Worm (Caenorhabditis elegans): ENCODE measurements around the gene T21D12.11.

T21D12.11 gene

ce11 chrIV:269107-269506 lies at the start of gene T21D12.11:
T21D12.11 (plus strand) TSS chrIV:269407.
- TF ChIP-seq unc-62 (GFP tag; optimal IDR thresholded peaks at IDR 0.05) = no peak

ce11 chrIV:231673-232072 lies 37.5 kb upstream of the T21D12.11 start, which contains the start of gene gtf-2H1:
gtf-2H1 (minus strand) TSS chrIV:231773.
- no peak for TF ChIP-seq unc-62 (GFP tag; optimal IDR thresholded peaks at IDR 0.05)

- no peak for TF ChIP-seq unc-62 (GFP tag; optimal IDR thresholded peaks at IDR 0.05)
These were observed 33.1 kb upstream of the T21D12.11 start for ce11 chrIV:236138-236537.

ce11 chrIV:237350-237749 lies 31.9 kb upstream of the T21D12.11 start, which contains the start of gene ints-13:
ints-13 (minus strand) TSS chrIV:237450.
- TF ChIP-seq unc-62 (GFP tag; optimal IDR thresholded peaks at IDR 0.05) = no peak

- TF ChIP-seq unc-62 (GFP tag; optimal IDR thresholded peaks at IDR 0.05) = no peak
These were observed 28.9 kb upstream of the T21D12.11 start, which contains the start of the genes fnta-1 and cogc-8 for ce11 chrIV:240257-240754. fnta-1 (minus strand) TSS chrIV:240307. cogc-8 (plus strand) TSS chrIV:240451.

- no peak for TF ChIP-seq unc-62 (GFP tag; optimal IDR thresholded peaks at IDR 0.05)
These were observed 24.9 kb upstream of the T21D12.11 start for ce11 chrIV:244278-244677.

ce11 chrIV:244843-245242 lies 24.4 kb upstream of the T21D12.11 start, which contains the start of gene aass-1:
aass-1 (plus strand) TSS chrIV:245143.
- no peak for TF ChIP-seq unc-62 (GFP tag; optimal IDR thresholded peaks at IDR 0.05)

ce11 chrIV:247494-247893 lies 21.7 kb upstream of the T21D12.11 start:
- no peak for TF ChIP-seq unc-62 (GFP tag; optimal IDR thresholded peaks at IDR 0.05)

- no peak for TF ChIP-seq unc-62 (GFP tag; optimal IDR thresholded peaks at IDR 0.05)
These were observed 16.8 kb upstream of the T21D12.11 start, which contains the start of gene grl-19 for ce11 chrIV:252454-252853. grl-19 (minus strand) TSS chrIV:252554.

ce11 chrIV:255379-255857 lies 13.8 kb upstream of the T21D12.11 start, which contains the start of gene rcat-1:
rcat-1 (minus strand) TSS chrIV:255429.
- TF ChIP-seq unc-62 (GFP tag; optimal IDR thresholded peaks at IDR 0.05) = no peak

- TF ChIP-seq unc-62 (GFP tag; optimal IDR thresholded peaks at IDR 0.05) = no peak
These were observed 12.1 kb upstream of the T21D12.11 start, which contains the start of gene R02D3.8 for ce11 chrIV:257095-257494. R02D3.8 (minus strand) TSS chrIV:257203.

- TF ChIP-seq unc-62 (GFP tag; optimal IDR thresholded peaks at IDR 0.05) = no peak
These were observed 10.8 kb upstream of the T21D12.11 start for ce11 chrIV:258362-258761.

- TF ChIP-seq unc-62 (GFP tag; optimal IDR thresholded peaks at IDR 0.05) = no peak
These were observed 10.1 kb upstream of the T21D12.11 start, which contains the start of gene dpy-9 for ce11 chrIV:259142-259541. dpy-9 (minus strand) TSS chrIV:259204.

ce11 chrIV:261607-262006 lies 7.6 kb upstream of the T21D12.11 start, which contains the start of gene pqbp-1.1:
pqbp-1.1 (minus strand) TSS chrIV:261683.
- TF ChIP-seq unc-62 (GFP tag; optimal IDR thresholded peaks at IDR 0.05) = no peak

ce11 chrIV:262460-262859 lies 6.7 kb upstream of the T21D12.11 start:
- no peak for TF ChIP-seq unc-62 (GFP tag; optimal IDR thresholded peaks at IDR 0.05)

ce11 chrIV:264182-264709 lies 5.0 kb upstream of the T21D12.11 start, which contains the start of gene pat-6:
pat-6 (minus strand) TSS chrIV:264232.
- TF ChIP-seq unc-62 (GFP tag; optimal IDR thresholded peaks at IDR 0.05) = no peak

ce11 chrIV:266148-266547 lies 3.1 kb upstream of the T21D12.11 start, which contains the start of gene T21D12.12:
T21D12.12 (plus strand) TSS chrIV:266448.
- TF ChIP-seq unc-62 (GFP tag; optimal IDR thresholded peaks at IDR 0.05) = no peak
